Worm (Caenorhabditis elegans) whole organism, L2 larva: ENCODE measurements around the gene hcp-1.

ENCODE experiments used
- ZK546.5 ChIP-seq: sonication (generic microtip); optimal IDR thresholded peaks from 2 replicates; lab custom pipeline; 2017; ENCODE audit warnings: missing biosample characterization, missing genetic modification characterization
- aly-2 ChIP-seq: fragments of 150-350 bp; optimal IDR thresholded peaks from 2 replicates; lab custom pipeline; 2014; ENCODE audit warnings: missing biosample characterization, missing genetic modification characterization
- ama-1 ChIP-seq: fragments of 150-350 bp; optimal IDR thresholded peaks from 2 replicates; lab custom pipeline; 2018; ENCODE audit warnings: inconsistent platforms
- lin-13 ChIP-seq: fragments of 150-350 bp; optimal IDR thresholded peaks from 2 replicates; lab custom pipeline; 2014; ENCODE audit warnings: missing biosample characterization, missing genetic modification reagents, missing genetic modification characterization
- mab-5 ChIP-seq: fragments of 150-350 bp; optimal IDR thresholded peaks from 2 replicates; lab custom pipeline; 2014; ENCODE audit warnings: missing biosample characterization, missing genetic modification characterization
- nhr-23 ChIP-seq: fragments of 150-350 bp; optimal IDR thresholded peaks from 2 replicates; lab custom pipeline; 2014; ENCODE audit warnings: missing biosample characterization, missing genetic modification reagents, missing genetic modification characterization
- nhr-237 ChIP-seq: fragments of 150-350 bp; optimal IDR thresholded peaks from 2 replicates; lab custom pipeline; 2014; ENCODE audit warnings: missing biosample characterization, missing genetic modification characterization
- peb-1 ChIP-seq: fragments of 150-350 bp; optimal IDR thresholded peaks from 2 replicates; lab custom pipeline; 2014; ENCODE audit warnings: missing biosample characterization, missing genetic modification characterization
- skn-1 ChIP-seq: sonication (generic microtip); optimal IDR thresholded peaks from 2 replicates; lab custom pipeline; 2017; ENCODE audit warnings: missing biosample characterization, missing genetic modification characterization
- snpc-4 ChIP-seq: fragments of 150-350 bp; optimal IDR thresholded peaks from 2 replicates; lab custom pipeline; 2014; ENCODE audit warnings: missing biosample characterization, missing genetic modification characterization
- zag-1 ChIP-seq: fragments of 150-350 bp; optimal IDR thresholded peaks from 2 replicates; lab custom pipeline; 2014; ENCODE audit warnings: missing biosample characterization, missing genetic modification characterization

ce11 chrV:6551707-6552390 is 42.1 kb upstream of the hcp-1 start, which contains the start of gene twk-10:
- TF ChIP-seq aly-2 (tag; lab: Kevin White, UChicago) (no peak), lin-13 (GFP tag; lab: Kevin White, UChicago) (no peak), skn-1 (no peak), ZK546.5 (tag; lab: Kevin White, UChicago) (no peak), nhr-237 (tag; lab: Kevin White, UChicago) (no peak), snpc-4 (tag; lab: Kevin White, UChicago) (no peak), mab-5 (tag; lab: Kevin White, UChicago) (no peak), nhr-23 (tag; lab: Kevin White, UChicago) (no peak), peb-1 (tag; lab: Kevin White, UChicago) (no peak), zag-1 (tag; lab: Kevin White, UChicago) (no peak), ama-1 (lab: Kevin White, UChicago) (no peak)
